Fruit fly (Drosophila melanogaster): ENCODE data around the gene Syx5.

Gene Syx5

dm6 chr2L:16290984-16291383, 16.2 kb upstream of the Syx5 start, which contains the start of gene CG17329:
CG17329 (plus strand) TSS chr2L:16291284.
- TF ChIP-seq Clk (GFP tag; optimal IDR thresholded peaks at IDR 0.05) (no peak), pad (GFP tag; optimal IDR thresholded peaks at IDR 0.05) (no peak), Hr96 (GFP tag; optimal IDR thresholded peaks at IDR 0.05) (no peak), CG14711 (tag; optimal IDR thresholded peaks at IDR 0.05) (no peak), bab1 (GFP tag; optimal IDR thresholded peaks at IDR 0.05) (no peak), CG1620 (GFP tag; optimal IDR thresholded peaks at IDR 0.05) (no peak), kay (GFP tag; ENCODE audit: borderline replicate concordance) (no peak), CG5204 (GFP tag; optimal IDR thresholded peaks at IDR 0.05) (no peak), CG7045 (GFP tag; optimal IDR thresholded peaks at IDR 0.05) (no peak), CG12768 (GFP tag; optimal IDR thresholded peaks at IDR 0.05) (no peak), CG33017 (tag; optimal IDR thresholded peaks at IDR 0.05) (no peak), tj (GFP tag; optimal IDR thresholded peaks at IDR 0.05) (no peak), cic (GFP tag; optimal IDR thresholded peaks at IDR 0.05) (no peak), ovo (GFP tag; optimal IDR thresholded peaks at IDR 0.05) (no peak), CG7101 (tag; optimal IDR thresholded peaks at IDR 0.05) (no peak), cnc (optimal IDR thresholded peaks at IDR 0.05) (no peak), Mnt (GFP tag; optimal IDR thresholded peaks at IDR 0.05) (no peak), toe (GFP tag; optimal IDR thresholded peaks at IDR 0.05) (no peak), CG11617 (GFP tag; optimal IDR thresholded peaks at IDR 0.05) (no peak), Crg-1 (GFP tag; optimal IDR thresholded peaks at IDR 0.05) (no peak)

- TF ChIP-seq Mnt (GFP tag; optimal IDR thresholded peaks at IDR 0.05) (no peak), cnc (optimal IDR thresholded peaks at IDR 0.05) (no peak), cic (GFP tag; optimal IDR thresholded peaks at IDR 0.05) (no peak), CG14711 (tag; optimal IDR thresholded peaks at IDR 0.05) (no peak), toe (GFP tag; optimal IDR thresholded peaks at IDR 0.05) (no peak), CG12768 (GFP tag; optimal IDR thresholded peaks at IDR 0.05) (no peak), kay (GFP tag; ENCODE audit: borderline replicate concordance) (no peak), tj (GFP tag; optimal IDR thresholded peaks at IDR 0.05) (no peak), pad (GFP tag; optimal IDR thresholded peaks at IDR 0.05) (no peak), CG1620 (GFP tag; optimal IDR thresholded peaks at IDR 0.05) (no peak)
These were observed 14.1 kb upstream of the Syx5 start, which contains the start of gene CG13258 for dm6 chr2L:16292975-16293501. CG13258 (minus strand) TSS chr2L:16293025.

- TF ChIP-seq CG1620 (GFP tag; optimal IDR thresholded peaks at IDR 0.05) (no peak), CG7101 (tag; optimal IDR thresholded peaks at IDR 0.05) (no peak), cic (GFP tag; optimal IDR thresholded peaks at IDR 0.05) (no peak), tj (GFP tag; optimal IDR thresholded peaks at IDR 0.05) (no peak), CG14711 (tag; optimal IDR thresholded peaks at IDR 0.05) (no peak), CG5204 (GFP tag; optimal IDR thresholded peaks at IDR 0.05) (no peak)
These were observed 13.4 kb upstream of the Syx5 start, which contains the start of gene Cyp303a1 for dm6 chr2L:16293703-16294233. Cyp303a1 (plus strand) TSS chr2L:16294183.

- peak; percentile 68 for TF ChIP-seq tj (GFP tag; optimal IDR thresholded peaks at IDR 0.05)
- peak; percentile 91 for TF ChIP-seq kay (GFP tag; ENCODE audit: borderline replicate concordance)
- TF ChIP-seq cnc (optimal IDR thresholded peaks at IDR 0.05): no peak
- TF ChIP-seq Hr96 (GFP tag; optimal IDR thresholded peaks at IDR 0.05): no peak
- peak; percentile 71 for TF ChIP-seq CG7101 (tag; optimal IDR thresholded peaks at IDR 0.05)
- peak; percentile 51 for TF ChIP-seq CG33017 (tag; optimal IDR thresholded peaks at IDR 0.05)
- TF ChIP-seq CG7045 (GFP tag; optimal IDR thresholded peaks at IDR 0.05): peak; percentile 71
- peak; percentile 48 for TF ChIP-seq CG14711 (tag; optimal IDR thresholded peaks at IDR 0.05)
- no peak for TF ChIP-seq CG5204 (GFP tag; optimal IDR thresholded peaks at IDR 0.05)
- TF ChIP-seq Clk (GFP tag; optimal IDR thresholded peaks at IDR 0.05): peak; percentile 44
- peak; percentile 81 for TF ChIP-seq bab1 (GFP tag; optimal IDR thresholded peaks at IDR 0.05)
- TF ChIP-seq pad (GFP tag; optimal IDR thresholded peaks at IDR 0.05): peak; percentile 34
- peak; percentile 27 for TF ChIP-seq cic (GFP tag; optimal IDR thresholded peaks at IDR 0.05)
- TF ChIP-seq Mnt (GFP tag; optimal IDR thresholded peaks at IDR 0.05): peak; percentile 57
- TF ChIP-seq CG11617 (GFP tag; optimal IDR thresholded peaks at IDR 0.05): peak; percentile 78
- TF ChIP-seq toe (GFP tag; optimal IDR thresholded peaks at IDR 0.05): no peak
- peak; percentile 61 for TF ChIP-seq CG12768 (GFP tag; optimal IDR thresholded peaks at IDR 0.05)
- TF ChIP-seq ovo (GFP tag; optimal IDR thresholded peaks at IDR 0.05): peak; percentile 1
- TF ChIP-seq Crg-1 (GFP tag; optimal IDR thresholded peaks at IDR 0.05): peak; percentile 68
- peak; percentile 40 for TF ChIP-seq CG1620 (GFP tag; optimal IDR thresholded peaks at IDR 0.05)
These were observed 7.5 kb upstream of the Syx5 start, which contains the start of the genes heix and CG17328 for dm6 chr2L:16299466-16300311. heix (minus strand) TSS chr2L:16299858. CG17328 (plus strand) TSS chr2L:16299943.

- peak; percentile 98 for TF ChIP-seq kay (GFP tag; ENCODE audit: borderline replicate concordance)
- TF ChIP-seq Mnt (GFP tag; optimal IDR thresholded peaks at IDR 0.05): peak; percentile 39
- TF ChIP-seq CG5204 (GFP tag; optimal IDR thresholded peaks at IDR 0.05): no peak
- TF ChIP-seq Clk (GFP tag; optimal IDR thresholded peaks at IDR 0.05): no peak
- peak; percentile 84 for TF ChIP-seq ovo (GFP tag; optimal IDR thresholded peaks at IDR 0.05)
- TF ChIP-seq Crg-1 (GFP tag; optimal IDR thresholded peaks at IDR 0.05): peak; percentile 43
- TF ChIP-seq bab1 (GFP tag; optimal IDR thresholded peaks at IDR 0.05): peak; percentile 51
- peak; percentile 85 for TF ChIP-seq CG14711 (tag; optimal IDR thresholded peaks at IDR 0.05)
- TF ChIP-seq toe (GFP tag; optimal IDR thresholded peaks at IDR 0.05): no peak
- TF ChIP-seq CG1620 (GFP tag; optimal IDR thresholded peaks at IDR 0.05): peak; percentile 65
- no peak for TF ChIP-seq Hr96 (GFP tag; optimal IDR thresholded peaks at IDR 0.05)
- peak; percentile 75 for TF ChIP-seq CG7101 (tag; optimal IDR thresholded peaks at IDR 0.05)
- TF ChIP-seq pad (GFP tag; optimal IDR thresholded peaks at IDR 0.05): peak; percentile 40
- TF ChIP-seq tj (GFP tag; optimal IDR thresholded peaks at IDR 0.05): no peak
- TF ChIP-seq cic (GFP tag; optimal IDR thresholded peaks at IDR 0.05): no peak
- TF ChIP-seq CG7045 (GFP tag; optimal IDR thresholded peaks at IDR 0.05): peak; percentile 33
- no peak for TF ChIP-seq cnc (optimal IDR thresholded peaks at IDR 0.05)
- TF ChIP-seq CG11617 (GFP tag; optimal IDR thresholded peaks at IDR 0.05): peak; percentile 63
- no peak for TF ChIP-seq CG33017 (tag; optimal IDR thresholded peaks at IDR 0.05)
- peak; percentile 19 for TF ChIP-seq CG12768 (GFP tag; optimal IDR thresholded peaks at IDR 0.05)
These were observed 4.3 kb upstream of the Syx5 start, which contains the start of gene GMF for dm6 chr2L:16302773-16303279. GMF (minus strand) TSS chr2L:16302954.

All from whole organism, adult.